Worm (Caenorhabditis elegans): ENCODE measurements around the gene Y55B1BR.6.

DNA sequence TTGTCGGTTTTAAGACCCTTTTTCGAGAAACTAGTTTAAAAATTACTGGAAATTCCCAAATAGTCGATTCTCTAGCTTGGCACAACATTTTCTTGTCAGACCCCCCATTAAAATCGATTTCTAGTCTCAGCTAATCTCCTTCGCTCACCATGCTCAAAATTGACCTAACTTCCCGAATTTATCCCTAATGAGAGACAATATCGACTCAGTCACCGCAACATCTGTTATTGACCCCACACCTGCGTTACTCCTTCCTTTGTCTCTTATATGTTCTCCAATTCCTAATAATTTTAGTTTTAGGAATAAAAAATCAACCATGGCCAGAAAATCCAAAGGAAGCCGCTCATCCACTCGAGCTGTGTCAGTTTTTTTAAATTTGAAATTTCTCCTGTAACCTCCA lies 34.6 kb downstream of the Y55B1BR.6 start, which contains the start of gene cec-8:
- TF ChIP-seq scrt-1 (GFP tag; IDR thresholded peaks at IDR 0.05) (no peak), tbx-11 (GFP tag; IDR thresholded peaks at IDR 0.05) (no peak), ceh-13 (GFP tag; optimal IDR thresholded peaks at IDR 0.05) (no peak), F13C5.2 (tag; optimal IDR thresholded peaks at IDR 0.05) (no peak), B0310.2 (tag; optimal IDR thresholded peaks at IDR 0.05) (no peak), aly-1 (tag; optimal IDR thresholded peaks at IDR 0.05) (no peak), tra-4 (tag; optimal IDR thresholded peaks at IDR 0.05) (no peak), ets-7 (tag; optimal IDR thresholded peaks at IDR 0.05) (no peak), ama-1 (optimal IDR thresholded peaks at IDR 0.05) (no peak), hmg-4 (GFP tag; optimal IDR thresholded peaks at IDR 0.05) (no peak)
